Fruit fly (Drosophila melanogaster) whole organism, embryonic: ENCODE data around the gene CG45049.
A peak's percentile ranks its signal among the peaks of the same experiment; 100 is the strongest.

Source experiments
- Ada2b ChIP-seq: fragments of 200-800 bp; sonication (Bioruptor generic); IDR thresholded peaks from 2 replicates; pipeline ENCODE4 v1.3.6; 2022; ENCODE audit warnings: missing biosample characterization, missing genetic modification characterization
- CG10979 ChIP-seq: fragments of 200-800 bp; sonication (Bioruptor generic); optimal IDR thresholded peaks from 2 replicates; lab custom pipeline; 2018; ENCODE audit warnings: missing biosample characterization, mild to moderate bottlenecking, missing genetic modification characterization, moderate library complexity
- CG11695 ChIP-seq: fragments of 200-800 bp; sonication (Bioruptor generic); IDR thresholded peaks from 3 replicates; pipeline ENCODE4 v1.3.6; 2022; ENCODE audit warnings: missing biosample characterization, missing genetic modification characterization
- CG11696 ChIP-seq: fragments of 200-800 bp; sonication (Bioruptor generic); IDR thresholded peaks from 2 replicates; pipeline ENCODE4 v1.3.6; 2022; ENCODE audit warnings: missing biosample characterization, missing genetic modification characterization
- CG13424 ChIP-seq: fragments of 200-800 bp; sonication (Bioruptor generic); optimal IDR thresholded peaks from 2 replicates; lab custom pipeline; 2019; ENCODE audit warnings: missing biosample characterization, mild to moderate bottlenecking, missing genetic modification characterization, moderate library complexity
- CG13624 ChIP-seq: fragments of 200-800 bp; sonication (Bioruptor generic); optimal IDR thresholded peaks from 2 replicates; lab custom pipeline; 2016; ENCODE audit warnings: missing biosample characterization, missing genetic modification characterization
- CG1603 ChIP-seq: fragments of 200-800 bp; sonication (Bioruptor generic); optimal IDR thresholded peaks from 2 replicates; lab custom pipeline; 2019; ENCODE audit warnings: missing biosample characterization, mild to moderate bottlenecking, missing genetic modification characterization, moderate library complexity
- CG16813 ChIP-seq: fragments of 200-800 bp; sonication (Bioruptor generic); IDR thresholded peaks from 3 replicates; pipeline ENCODE4 v1.3.6; 2022; ENCODE audit warnings: missing biosample characterization, missing genetic modification characterization; ENCODE audit not compliant: partially characterized antibody
- CG18764 ChIP-seq: fragments of 200-800 bp; sonication (Bioruptor generic); optimal IDR thresholded peaks from 3 replicates; lab custom pipeline; 2016; ENCODE audit warnings: missing biosample characterization, missing genetic modification characterization
- CG3163 ChIP-seq: fragments of 200-800 bp; sonication (Bioruptor generic); optimal IDR thresholded peaks from 3 replicates; lab custom pipeline; 2016; ENCODE audit warnings: missing biosample characterization, missing genetic modification characterization
- CG4282 ChIP-seq: fragments of 200-800 bp; sonication (Bioruptor generic); optimal IDR thresholded peaks from 2 replicates; lab custom pipeline; 2016; ENCODE audit warnings: missing biosample characterization, missing genetic modification characterization
- CG4617 ChIP-seq: fragments of 200-800 bp; sonication (Bioruptor generic); optimal IDR thresholded peaks from 3 replicates; lab custom pipeline; 2016; ENCODE audit warnings: missing biosample characterization, missing genetic modification characterization, borderline replicate concordance
- CG5180 ChIP-seq: fragments of 200-800 bp; sonication (Bioruptor generic); optimal IDR thresholded peaks from 3 replicates; lab custom pipeline; 2017; ENCODE audit warnings: missing biosample characterization, missing genetic modification characterization, mild to moderate bottlenecking, moderate library complexity, missing genetic modification reagents
- CG5245 ChIP-seq: fragments of 200-800 bp; sonication (Bioruptor generic); optimal IDR thresholded peaks from 3 replicates; lab custom pipeline; 2016; ENCODE audit warnings: missing biosample characterization, missing genetic modification characterization
- CG5953 ChIP-seq: fragments of 200-800 bp; sonication (Bioruptor generic); IDR thresholded peaks from 2 replicates; pipeline ENCODE4 v1.3.6; 2022; ENCODE audit warnings: missing biosample characterization, missing genetic modification characterization
- CG6854 ChIP-seq: fragments of 200-800 bp; sonication (Bioruptor generic); optimal IDR thresholded peaks from 3 replicates; lab custom pipeline; 2017; ENCODE audit warnings: missing biosample characterization, mild to moderate bottlenecking, missing genetic modification characterization
- CG7372 ChIP-seq: fragments of 200-800 bp; sonication (Bioruptor generic); IDR thresholded peaks from 2 replicates; pipeline ENCODE4 v1.3.6; 2022; ENCODE audit warnings: missing biosample characterization, missing genetic modification characterization
- CG7745 ChIP-seq: fragments of 200-800 bp; sonication (Bioruptor generic); optimal IDR thresholded peaks from 2 replicates; lab custom pipeline; 2018; ENCODE audit warnings: missing biosample characterization, mild to moderate bottlenecking, missing genetic modification characterization, moderate library complexity
- CG8290 ChIP-seq, 3 experiments: fragments of 200-800 bp; sonication (Bioruptor generic); optimal IDR thresholded peaks; 2 replicates each; lab custom pipeline; 2016 to 2019; ENCODE audit warnings: missing biosample characterization in 3 of 3, missing genetic modification characterization in 3 of 3, mild to moderate bottlenecking in 2 of 3, moderate library complexity in 1 of 3
- D19B ChIP-seq: fragments of 200-800 bp; sonication (Bioruptor generic); optimal IDR thresholded peaks from 2 replicates; lab custom pipeline; 2017; ENCODE audit warnings: missing biosample characterization, mild to moderate bottlenecking, missing genetic modification characterization
- Dfd ChIP-seq, 2 experiments: fragments of >200 bp; optimal IDR thresholded peaks; 2 replicates each; lab custom pipeline; 2017; ENCODE audit warnings: missing biosample characterization in 2 of 2, missing genetic modification characterization in 2 of 2
- Ets97D ChIP-seq: fragments of 200-800 bp; sonication (Bioruptor generic); optimal IDR thresholded peaks from 3 replicates; lab custom pipeline; 2016; ENCODE audit warnings: missing biosample characterization, missing genetic modification characterization
- Hr3 ChIP-seq: fragments of 200-800 bp; sonication (Bioruptor generic); optimal IDR thresholded peaks from 3 replicates; lab custom pipeline; 2016; ENCODE audit warnings: missing biosample characterization, missing genetic modification characterization
- Hr39 ChIP-seq: fragments of >200 bp; optimal IDR thresholded peaks from 2 replicates; lab custom pipeline; 2017
- Med ChIP-seq: fragments of 200-800 bp; sonication (Bioruptor generic); peaks from one replicate; lab custom pipeline; 2016; ENCODE audit warnings: missing biosample characterization, missing genetic modification characterization, mild to moderate bottlenecking, inconsistent platforms, moderate library complexity
- Oaz ChIP-seq: fragments of 200-800 bp; sonication (Bioruptor generic); IDR thresholded peaks from 2 replicates; pipeline ENCODE4 v1.3.6; 2022; ENCODE audit warnings: missing biosample characterization, missing genetic modification characterization
- Pdp1 ChIP-seq, 2 experiments: fragments of 200-800 bp; sonication (Bioruptor generic); optimal IDR thresholded peaks; 3 replicates each; lab custom pipeline; 2016; ENCODE audit warnings: missing biosample characterization in 2 of 2, missing genetic modification characterization in 2 of 2, mild to moderate bottlenecking in 1 of 2, moderate library complexity in 1 of 2
- Xrp1 ChIP-seq: fragments of 200-800 bp; sonication (Bioruptor generic); IDR thresholded peaks from 2 replicates; pipeline ENCODE4 v1.3.6; 2022; ENCODE audit warnings: missing biosample characterization, missing genetic modification characterization
- ac ChIP-seq: fragments of 200-800 bp; sonication (Bioruptor generic); optimal IDR thresholded peaks from 3 replicates; lab custom pipeline; 2017; ENCODE audit warnings: missing biosample characterization, mild to moderate bottlenecking, missing genetic modification characterization
- al ChIP-seq: fragments of 200-800 bp; sonication (Bioruptor generic); IDR thresholded peaks from 2 replicates; pipeline ENCODE4 v1.3.6; 2022; ENCODE audit warnings: missing biosample characterization, missing genetic modification characterization
- aop ChIP-seq: fragments of 200-800 bp; sonication (Bioruptor generic); IDR thresholded peaks from 2 replicates; pipeline ENCODE4 v1.3.6; 2022; ENCODE audit warnings: missing biosample characterization, missing genetic modification characterization
- cato ChIP-seq: fragments of 200-800 bp; sonication (Bioruptor generic); optimal IDR thresholded peaks from 2 replicates; lab custom pipeline; 2016; ENCODE audit warnings: missing biosample characterization, missing genetic modification characterization, borderline replicate concordance
- cg ChIP-seq: fragments of 200-800 bp; sonication (Bioruptor generic); optimal IDR thresholded peaks from 3 replicates; lab custom pipeline; 2019; ENCODE audit warnings: missing biosample characterization, mild to moderate bottlenecking, missing genetic modification characterization, moderate library complexity
- chinmo ChIP-seq: fragments of 200-800 bp; sonication (Bioruptor generic); IDR thresholded peaks from 4 replicates; pipeline ENCODE4 v1.3.6; 2022; ENCODE audit warnings: missing biosample characterization, missing genetic modification characterization; ENCODE audit not compliant: partially characterized antibody
- ci ChIP-seq: fragments of 200-800 bp; sonication (Bioruptor generic); IDR thresholded peaks from 3 replicates; pipeline ENCODE4 v1.3.6; 2022; ENCODE audit warnings: missing biosample characterization, missing genetic modification characterization
- fu2 ChIP-seq: fragments of 200-800 bp; sonication (Bioruptor generic); optimal IDR thresholded peaks from 2 replicates; lab custom pipeline; 2016; ENCODE audit warnings: missing biosample characterization, missing genetic modification characterization
- gcm2 ChIP-seq: fragments of 200-800 bp; sonication (Bioruptor generic); optimal IDR thresholded peaks from 2 replicates; lab custom pipeline; 2016; ENCODE audit warnings: missing biosample characterization, missing genetic modification characterization
- hb ChIP-seq: fragments of 200-800 bp; sonication (Bioruptor generic); IDR thresholded peaks from 3 replicates; pipeline ENCODE4 v1.3.6; 2022; ENCODE audit warnings: missing biosample characterization, missing genetic modification characterization; ENCODE audit not compliant: partially characterized antibody
- hbn ChIP-seq: fragments of 200-800 bp; sonication (Bioruptor generic); IDR thresholded peaks from 2 replicates; pipeline ENCODE4 v1.3.6; 2022; ENCODE audit warnings: missing biosample characterization, missing genetic modification characterization; ENCODE audit not compliant: partially characterized antibody
- hkb ChIP-seq, 2 experiments: fragments of 200-800 bp in 1 of 2; fragments of >200 bp in 1 of 2; sonication (Bioruptor generic) in 1 of 2; IDR thresholded peaks in 1 of 2; optimal IDR thresholded peaks in 1 of 2; 2 replicates each; pipeline versions ENCODE4 v1.3.6 to Lab custom; 2017 to 2022; ENCODE audit warnings: missing biosample characterization in 1 of 2, missing genetic modification characterization in 1 of 2
- nerfin-1 ChIP-seq: fragments of 200-800 bp; sonication (Bioruptor generic); optimal IDR thresholded peaks from 3 replicates; lab custom pipeline; 2019; ENCODE audit warnings: missing biosample characterization, mild to moderate bottlenecking, missing genetic modification characterization, moderate library complexity
- onecut ChIP-seq: fragments of 200-800 bp; sonication (Bioruptor generic); IDR thresholded peaks from 2 replicates; pipeline ENCODE4 v1.3.6; 2022; ENCODE audit warnings: missing biosample characterization, missing genetic modification characterization
- pan ChIP-seq, 4 experiments: fragments of >200 bp in 3 of 4; fragments of 200-800 bp in 1 of 4; sonication (Bioruptor generic) in 1 of 4; optimal IDR thresholded peaks in 3 of 4; IDR thresholded peaks in 1 of 4; 2 replicates each; pipeline versions ENCODE4 v1.3.6 to Lab custom; 2017 to 2022; ENCODE audit warnings: missing biosample characterization in 2 of 4, missing genetic modification characterization in 2 of 4, mixed read lengths in 1 of 4
- ranshi ChIP-seq: fragments of 200-800 bp; sonication (Bioruptor generic); IDR thresholded peaks from 2 replicates; pipeline ENCODE4 v1.3.6; 2022; ENCODE audit warnings: missing biosample characterization, missing genetic modification characterization
- row ChIP-seq: fragments of 200-800 bp; sonication (Bioruptor generic); IDR thresholded peaks from 3 replicates; pipeline ENCODE4 v1.3.6; 2022; ENCODE audit warnings: missing biosample characterization, missing genetic modification characterization
- schlank ChIP-seq: fragments of 200-800 bp; sonication (Bioruptor generic); optimal IDR thresholded peaks from 2 replicates; lab custom pipeline; 2018; ENCODE audit warnings: missing biosample characterization, mild to moderate bottlenecking, missing genetic modification characterization
- toy ChIP-seq: fragments of 200-800 bp; sonication (Bioruptor generic); IDR thresholded peaks from 2 replicates; pipeline ENCODE4 v1.3.6; 2022; ENCODE audit warnings: missing biosample characterization, missing genetic modification characterization
- trh ChIP-seq: fragments of 200-800 bp; sonication (Bioruptor generic); optimal IDR thresholded peaks from 2 replicates; lab custom pipeline; 2016; ENCODE audit warnings: missing biosample characterization, missing genetic modification characterization
- unpg ChIP-seq: fragments of 200-800 bp; sonication (Bioruptor generic); optimal IDR thresholded peaks from 3 replicates; lab custom pipeline; 2018; ENCODE audit warnings: missing biosample characterization, mild to moderate bottlenecking, missing genetic modification characterization, moderate library complexity

CG45049 gene

DNA sequence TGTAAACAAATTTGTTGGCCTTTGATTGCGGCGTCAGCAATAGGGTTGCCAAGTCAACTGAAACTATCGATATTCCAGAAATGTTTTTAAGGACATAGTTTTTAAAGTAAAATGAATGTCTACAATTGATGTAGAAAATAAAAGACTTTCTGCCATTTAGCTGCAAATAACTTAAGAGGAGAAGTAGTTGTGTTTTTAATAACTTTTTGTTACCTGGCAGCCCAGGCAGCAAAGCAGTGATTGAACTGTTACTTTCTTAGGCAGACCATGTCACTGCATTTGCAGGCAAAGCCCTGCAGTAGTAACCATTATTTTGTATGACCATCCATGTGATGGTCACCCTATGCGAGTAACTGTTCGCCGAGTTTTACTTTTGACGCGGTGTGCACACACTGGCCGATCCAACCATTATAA is 23.8 kb downstream of the CG45049 start, which contains the start of the genes rumi, CG7029 and Usp12-46 (continued):
- TF ChIP-seq trh (GFP tag; lab: Kevin White, UChicago) = peak; percentile 43
- TF ChIP-seq CG7745 (tag; lab: Kevin White, UChicago) = no peak
- TF ChIP-seq ac (GFP tag; lab: Kevin White, UChicago) = peak; percentile 23
- peak; percentile 75 for TF ChIP-seq CG4282 (GFP tag; lab: Kevin White, UChicago)
- peak; percentile 69 for TF ChIP-seq cato (GFP tag; lab: Kevin White, UChicago)
- peak; percentile 77 for TF ChIP-seq CG5953 (GFP tag; lab: Robert Waterston, UW)
- peak; percentile 43; the same call in 1 of the 2 replicates for TF ChIP-seq aop
- peak; percentile 99 for TF ChIP-seq ranshi (GFP tag; lab: Robert Waterston, UW)
- TF ChIP-seq CG10979 (tag; lab: Kevin White, UChicago) = peak; percentile 81
- no peak for TF ChIP-seq CG5180
- TF ChIP-seq Pdp1 (GFP tag; optimal IDR thresholded peaks at IDR 0.05; lab: Kevin White, UChicago) = peak; percentile 82 to 92
- peak; percentile 97 for TF ChIP-seq row (GFP tag; lab: Robert Waterston, UW)
- TF ChIP-seq CG3163 (GFP tag; lab: Kevin White, UChicago) = peak; percentile 81
- TF ChIP-seq cg (GFP tag; lab: Kevin White, UChicago) = no peak
- peak; percentile 75 for TF ChIP-seq al (GFP tag; lab: Robert Waterston, UW)
- peak; percentile 59 for TF ChIP-seq schlank (tag; lab: Kevin White, UChicago)
- peak; percentile 90 for TF ChIP-seq fu2 (GFP tag; lab: Kevin White, UChicago)
- peak; percentile 75 for TF ChIP-seq hbn (GFP tag; lab: Robert Waterston, UW)
- peak; percentile 67 for TF ChIP-seq gcm2
- TF ChIP-seq Hr3 (GFP tag; lab: Kevin White, UChicago) = peak; percentile 88
- peak; percentile 71 for TF ChIP-seq CG5245 (GFP tag; lab: Kevin White, UChicago)
- peak; percentile 90 for TF ChIP-seq CG13424 (tag; lab: Kevin White, UChicago)
- peak; percentile 77 for TF ChIP-seq Oaz (GFP tag; lab: Robert Waterston, UW)
- peak; percentile 82 for TF ChIP-seq CG7372 (GFP tag; lab: Robert Waterston, UW)
- no peak for TF ChIP-seq CG6854 (GFP tag; lab: Kevin White, UChicago)
- peak; percentile 86; the same call in 3 of the 4 replicates for TF ChIP-seq chinmo (GFP tag; lab: Robert Waterston, UW)
- TF ChIP-seq CG18764 (GFP tag; lab: Kevin White, UChicago) = peak; percentile 68
- TF ChIP-seq CG16813 (GFP tag; lab: Robert Waterston, UW) = peak; percentile 81
- TF ChIP-seq Dfd (GFP tag; optimal IDR thresholded peaks at IDR 0.05; lab: Kevin White, UChicago) = no peak
- TF ChIP-seq CG4617 (GFP tag; lab: Kevin White, UChicago) = peak; percentile 85
- peak; percentile 58 for TF ChIP-seq D19B
- peak; percentile 89 for TF ChIP-seq Ets97D (GFP tag; lab: Kevin White, UChicago)

DNA sequence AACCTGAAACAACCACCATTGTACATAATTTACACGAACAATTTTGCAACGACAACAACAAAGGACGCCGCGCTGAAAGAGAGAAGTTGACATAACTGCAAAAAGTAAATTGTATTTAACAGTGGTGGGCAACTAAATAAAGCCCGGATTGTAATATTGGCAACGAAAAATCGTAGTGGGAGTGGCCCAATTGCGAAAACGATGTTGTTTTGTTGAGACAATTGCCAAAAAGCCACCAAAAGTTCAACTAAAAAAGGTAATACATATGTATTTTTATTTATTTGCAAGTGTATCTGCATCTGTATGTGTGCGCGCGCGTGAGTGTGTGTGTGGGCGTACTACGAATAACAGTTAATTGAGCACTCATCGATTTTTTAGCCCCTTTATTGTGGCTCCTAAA is 24.3 kb downstream of the CG45049 start:
- TF ChIP-seq Med (GFP tag; lab: Kevin White, UChicago) (peak; percentile 75), hkb (optimal IDR thresholded peaks at IDR 0.05; lab: Kevin White, UChicago) (no peak), hkb (GFP tag; IDR thresholded peaks at IDR 0.05; lab: Robert Waterston, UW) (peak; percentile 35; the same call in 1 of the 2 replicates), ci (GFP tag; lab: Robert Waterston, UW) (peak; percentile 5; the same call in 1 of the 3 replicates), hb (GFP tag; lab: Robert Waterston, UW) (no peak), pan (optimal IDR thresholded peaks at IDR 0.05; lab: Kevin White, UChicago) (no peak), pan (GFP tag; optimal IDR thresholded peaks at IDR 0.05 in 1 of 2, IDR thresholded peaks at IDR 0.05 in 1 of 2) (peak in 1 of 2 experiments; percentile 6), CG13624 (GFP tag; lab: Kevin White, UChicago) (no peak), CG8290 (GFP tag; optimal IDR thresholded peaks at IDR 0.05; lab: Kevin White, UChicago) (no peak), CG8290 (tag; optimal IDR thresholded peaks at IDR 0.05; lab: Kevin White, UChicago) (peak in 1 of 2 experiments; percentile 5), CG11695 (GFP tag; lab: Robert Waterston, UW) (0 out of 3 replicates have a peak, but pooled peaks have one; percentile 17), Ada2b (GFP tag; lab: Robert Waterston, UW) (peak; percentile 23; the same call in 1 of the 2 replicates), CG11696 (GFP tag; lab: Robert Waterston, UW) (peak; percentile 57), unpg (GFP tag; lab: Kevin White, UChicago) (peak; percentile 2), nerfin-1 (tag; lab: Kevin White, UChicago) (peak; percentile 15), Xrp1 (GFP tag; lab: Robert Waterston, UW) (0 out of 2 replicates have a peak, but pooled peaks have one; percentile 19), onecut (GFP tag; lab: Robert Waterston, UW) (peak; percentile 49; the same call in 1 of the 2 replicates), CG1603 (tag; lab: Kevin White, UChicago) (peak; percentile 3), toy (GFP tag; lab: Robert Waterston, UW) (no peak), Hr39 (lab: Kevin White, UChicago) (no peak)
